Worm (Caenorhabditis elegans) whole organism, young adult: Measurements from ENCODE around the gene T06E6.15.
"Not testable (repeated sequence)": the region's sequence is repeated elsewhere in the genome, so short reads cannot be mapped to it uniquely, and the experiment has no call there.

Source experiments
- F57C9.4 ChIP-seq: sonication (generic microtip); optimal IDR thresholded peaks from 2 replicates; lab custom pipeline; 2017; ENCODE audit warnings: mild to moderate bottlenecking, missing genetic modification characterization, missing compliant biosample characterization
- ama-1 ChIP-seq, 3 experiments: fragments of 150-350 bp in 1 of 3; sonication (generic microtip) in 2 of 3; optimal IDR thresholded peaks; 2 replicates each; lab custom pipeline; 2014 to 2018; ENCODE audit warnings: missing biosample characterization in 2 of 3, missing genetic modification characterization in 2 of 3, missing genetic modification reagents in 2 of 3
- ceh-40 ChIP-seq: fragments of 200-800 bp; sonication (Bioruptor generic); IDR thresholded peaks from 2 replicates; pipeline ENCODE4 v1.3.6; 2022; ENCODE audit warnings: missing genetic modification characterization, missing compliant biosample characterization
- ekl-4 ChIP-seq: fragments of 200-800 bp; sonication (Bioruptor generic); IDR thresholded peaks from 2 replicates; pipeline ENCODE4 v1.3.6; 2022; ENCODE audit warnings: missing genetic modification reagents, missing genetic modification characterization, missing compliant biosample characterization
- lin-54 ChIP-seq: fragments of 200-800 bp; sonication (Bioruptor generic); optimal IDR thresholded peaks from 2 replicates; lab custom pipeline; 2018; ENCODE audit warnings: mild to moderate bottlenecking, missing genetic modification characterization, missing compliant biosample characterization
- nfya-1 ChIP-seq: sonication (generic microtip); optimal IDR thresholded peaks from 2 replicates; lab custom pipeline; 2017; ENCODE audit warnings: antibody characterized with exemption, missing compliant biosample characterization, missing genetic modification characterization, borderline replicate concordance; ENCODE audit not compliant: insufficient read depth
- pha-4 ChIP-seq: fragments of 150-350 bp; sonication (generic microtip); optimal IDR thresholded peaks from 2 replicates; lab custom pipeline; 2014; ENCODE audit warnings: missing biosample characterization, missing genetic modification reagents, missing genetic modification characterization
- unc-62 ChIP-seq: fragments of 150-350 bp; optimal IDR thresholded peaks from 2 replicates; lab custom pipeline; 2014; ENCODE audit warnings: missing biosample characterization, missing genetic modification reagents, missing genetic modification characterization

DNA sequence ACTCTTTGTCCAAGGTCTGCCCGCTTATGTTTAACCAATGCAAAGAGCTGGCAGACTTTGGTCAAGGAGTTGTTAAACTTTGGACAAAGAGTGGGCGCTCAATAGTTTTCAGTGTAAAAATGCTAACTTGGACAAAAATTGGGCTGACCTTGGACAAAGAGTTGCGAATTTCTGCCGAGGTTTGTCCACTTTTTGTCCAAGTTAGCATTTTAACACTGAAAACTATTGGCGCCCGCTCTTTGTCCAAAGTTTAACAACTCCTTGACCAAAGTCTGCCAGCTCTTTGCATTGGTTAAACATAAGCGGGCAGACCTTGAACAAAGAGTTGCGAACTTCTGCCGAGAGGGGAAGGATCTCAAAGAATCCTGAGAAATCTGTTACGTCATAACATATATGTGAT is 34.1 kb upstream of the T06E6.15 start:
- not testable (repeated sequence) for TF ChIP-seq ceh-40 (GFP tag; lab: Robert Waterston, UW); F57C9.4 (tag; lab: Kevin White, UChicago); lin-54 (GFP tag; lab: Kevin White, UChicago); ama-1 (optimal IDR thresholded peaks at IDR 0.05; lab: Kevin White, UChicago); ama-1 (GFP tag; optimal IDR thresholded peaks at IDR 0.05; lab: Kevin White, UChicago); unc-62 (GFP tag; lab: Kevin White, UChicago); ekl-4 (GFP tag; lab: Robert Waterston, UW); nfya-1 (tag; lab: Kevin White, UChicago); pha-4 (tag; lab: Kevin White, UChicago)
